Worm (Caenorhabditis elegans) whole organism, early embryonic: ENCODE data around the gene fbxb-35.
"Not testable (repeated sequence)": the region's sequence is repeated elsewhere in the genome, so short reads cannot be mapped to it uniquely, and the experiment has no call there.

Experiments used
- B0310.2 ChIP-seq: sonication (generic microtip); optimal IDR thresholded peaks from 2 replicates; lab custom pipeline; 2016; ENCODE audit warnings: mild to moderate bottlenecking, missing genetic modification characterization, missing compliant biosample characterization
- F13C5.2 ChIP-seq: sonication (generic microtip); optimal IDR thresholded peaks from 2 replicates; lab custom pipeline; 2017; ENCODE audit warnings: mild to moderate bottlenecking, missing genetic modification characterization, inconsistent platforms, missing compliant biosample characterization
- aly-1 ChIP-seq: sonication (generic microtip); optimal IDR thresholded peaks from 2 replicates; lab custom pipeline; 2016; ENCODE audit warnings: missing genetic modification characterization, missing compliant biosample characterization
- ama-1 ChIP-seq: fragments of 150-350 bp; optimal IDR thresholded peaks from 2 replicates; lab custom pipeline; 2014
- ceh-13 ChIP-seq: fragments of 200-800 bp; sonication (Bioruptor generic); optimal IDR thresholded peaks from 2 replicates; lab custom pipeline; 2018; ENCODE audit warnings: mild to moderate bottlenecking, missing genetic modification characterization, missing compliant biosample characterization
- ceh-36 ChIP-seq: sonication (generic microtip); optimal IDR thresholded peaks from 2 replicates; lab custom pipeline; 2016; ENCODE audit warnings: missing genetic modification characterization, inconsistent platforms, missing compliant biosample characterization
- ets-7 ChIP-seq: sonication (generic microtip); optimal IDR thresholded peaks from 2 replicates; lab custom pipeline; 2016; ENCODE audit warnings: missing genotype, missing genetic modification characterization, missing compliant biosample characterization
- flt-1 ChIP-seq: fragments of 200-800 bp; sonication (Bioruptor generic); IDR thresholded peaks from 2 replicates; pipeline ENCODE4 v1.3.6; 2022; ENCODE audit warnings: missing genetic modification characterization, missing compliant biosample characterization
- hmbx-1 ChIP-seq: sonication (generic microtip); optimal IDR thresholded peaks from 2 replicates; lab custom pipeline; 2016; ENCODE audit warnings: mild to moderate bottlenecking, missing genetic modification characterization, missing compliant biosample characterization
- hmg-4 ChIP-seq: fragments of 200-800 bp; sonication (Bioruptor generic); optimal IDR thresholded peaks from 2 replicates; lab custom pipeline; 2018; ENCODE audit warnings: mild to moderate bottlenecking, missing genetic modification characterization, missing compliant biosample characterization
- hnd-1 ChIP-seq: sonication (generic microtip); optimal IDR thresholded peaks from 2 replicates; lab custom pipeline; 2016; ENCODE audit warnings: missing genetic modification characterization, missing compliant biosample characterization
- pes-1 ChIP-seq: fragments of 200-800 bp; sonication (Bioruptor generic); IDR thresholded peaks from 2 replicates; pipeline ENCODE4 v1.3.6; 2022; ENCODE audit warnings: missing genetic modification reagents, missing genetic modification characterization, missing compliant biosample characterization
- scrt-1 ChIP-seq: fragments of 200-800 bp; sonication (Bioruptor generic); IDR thresholded peaks from 2 replicates; pipeline ENCODE4 v1.3.6; 2022; ENCODE audit warnings: missing genetic modification characterization, missing compliant biosample characterization
- sea-1 ChIP-seq: fragments of 200-800 bp; sonication (Bioruptor generic); conservative IDR thresholded peaks from 2 replicates; pipeline ENCODE4 v1.3.6; 2022; ENCODE audit warnings: missing genetic modification characterization, missing compliant biosample characterization
- tbx-11 ChIP-seq: fragments of 200-800 bp; sonication (Bioruptor generic); IDR thresholded peaks from 2 replicates; pipeline ENCODE4 v1.3.6; 2022; ENCODE audit warnings: missing genetic modification characterization, missing compliant biosample characterization
- tbx-37 ChIP-seq: fragments of 200-800 bp; sonication (Bioruptor generic); conservative IDR thresholded peaks from 2 replicates; pipeline ENCODE4 v1.3.6; 2022; ENCODE audit warnings: missing genetic modification reagents, missing genetic modification characterization, missing compliant biosample characterization
- tra-4 ChIP-seq: sonication (generic microtip); optimal IDR thresholded peaks from 2 replicates; lab custom pipeline; 2017; ENCODE audit warnings: missing genetic modification characterization, missing compliant biosample characterization

Gene fbxb-35

DNA sequence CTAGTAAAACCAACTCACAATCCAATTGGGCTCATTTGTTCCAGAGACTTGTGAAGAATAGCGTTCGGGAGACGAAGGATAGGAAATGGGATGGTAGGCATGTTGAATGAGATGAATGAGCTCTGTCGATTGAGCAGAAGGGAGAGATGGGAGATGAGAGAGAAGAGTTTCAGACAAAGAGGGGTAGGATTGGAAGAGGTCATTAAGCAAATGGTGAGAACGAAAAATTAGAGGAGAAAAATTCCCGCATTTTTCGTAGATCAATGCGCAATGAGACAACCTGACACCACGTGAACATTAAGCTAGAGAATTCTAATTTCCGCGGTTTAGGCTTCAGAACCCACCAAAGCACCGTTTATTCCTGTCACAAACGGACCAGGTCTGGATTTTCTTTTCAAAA lies 12.5 kb downstream of the fbxb-35 start, which contains the start of gene F07E5.13:
Gene F07E5.13, minus strand, starts transcription at position 101 of the 400 bp plus-strand sequence.
- no peak for TF ChIP-seq pes-1
- TF ChIP-seq scrt-1 (GFP tag; lab: Robert Waterston, UW) = no peak
- TF ChIP-seq tbx-37 (GFP tag; lab: Robert Waterston, UW) = no peak
- TF ChIP-seq sea-1 (GFP tag; lab: Robert Waterston, UW) = no peak

ce11 chrII:2064497-2064896 lies 13.0 kb downstream of the fbxb-35 start, which contains the start of gene fbxb-6:
Gene fbxb-6 (plus strand): TSS chrII:2064797.
- TF ChIP-seq ama-1 (no peak), ceh-36 (no peak), ceh-13 (GFP tag; lab: Kevin White, UChicago) (no peak)

DNA sequence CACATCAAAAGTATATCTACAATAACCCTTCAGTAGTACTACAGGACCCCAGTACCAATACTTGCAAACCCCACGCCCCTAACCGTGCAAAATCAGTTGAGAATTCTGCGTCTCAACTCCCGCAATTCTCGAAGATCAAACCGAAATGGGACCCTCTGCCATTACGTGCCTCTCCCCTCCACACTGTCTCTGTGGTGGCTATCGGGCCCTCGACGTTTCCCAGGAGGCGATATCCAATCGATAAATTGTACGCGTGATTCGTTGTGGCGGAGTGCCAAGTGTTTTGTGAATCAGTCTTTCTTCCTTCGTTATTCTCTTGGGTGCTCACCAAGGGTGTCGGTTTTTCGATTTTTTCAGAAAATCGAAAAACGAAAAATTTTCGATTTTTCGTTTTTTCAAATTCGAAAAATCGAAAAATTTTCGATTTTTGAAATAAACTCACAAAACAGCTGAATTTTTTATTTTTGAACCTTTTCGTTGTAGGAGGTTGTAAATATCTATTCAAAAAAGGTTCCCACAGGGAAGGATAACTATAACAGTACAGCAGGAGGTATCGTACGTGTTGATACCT lies 16.1 kb downstream of the fbxb-35 start, which contains the start of gene F07E5.12:
Gene F07E5.12, plus strand, starts transcription at position 521 of the 571 bp plus-strand sequence.
- not testable (repeated sequence) for TF ChIP-seq hmg-4 (GFP tag; lab: Kevin White, UChicago); B0310.2; sea-1 (GFP tag; lab: Robert Waterston, UW)

- no peak for TF ChIP-seq ama-1
- TF ChIP-seq ceh-13 (GFP tag; lab: Kevin White, UChicago) = no peak
- no peak for TF ChIP-seq B0310.2
- TF ChIP-seq hmbx-1 = no peak
- TF ChIP-seq aly-1 = no peak
- no peak for TF ChIP-seq ceh-36
- no peak for TF ChIP-seq tra-4 (tag; lab: Kevin White, UChicago)
- no peak for TF ChIP-seq tbx-37 (GFP tag; lab: Robert Waterston, UW)
- no peak for TF ChIP-seq hnd-1 (tag; lab: Kevin White, UChicago)
- no peak for TF ChIP-seq hmg-4 (GFP tag; lab: Kevin White, UChicago)
- no peak for TF ChIP-seq flt-1 (GFP tag; lab: Robert Waterston, UW)
- TF ChIP-seq scrt-1 (GFP tag; lab: Robert Waterston, UW) = no peak
- TF ChIP-seq pes-1 = no peak
- no peak for TF ChIP-seq sea-1 (GFP tag; lab: Robert Waterston, UW)
- no peak for TF ChIP-seq ets-7 (tag; lab: Kevin White, UChicago)
- no peak for TF ChIP-seq tbx-11
- no peak for TF ChIP-seq F13C5.2 (tag; lab: Kevin White, UChicago)
Measured at ce11 chrII:2071429-2071828, 20.0 kb downstream of the fbxb-35 start, which contains the start of gene F07E5.7. Gene F07E5.7 (minus strand): TSS chrII:2071529.

ce11 chrII:2075513-2075912 lies 24.0 kb downstream of the fbxb-35 start, which contains the start of gene F07E5.8:
Gene F07E5.8 (minus strand): TSS chrII:2075613.
- no peak for TF ChIP-seq B0310.2
- no peak for TF ChIP-seq ceh-36
- TF ChIP-seq hmbx-1 = no peak
- no peak for TF ChIP-seq tra-4 (tag; lab: Kevin White, UChicago)
- no peak for TF ChIP-seq ama-1
- no peak for TF ChIP-seq F13C5.2 (tag; lab: Kevin White, UChicago)
- no peak for TF ChIP-seq scrt-1 (GFP tag; lab: Robert Waterston, UW)
- TF ChIP-seq ets-7 (tag; lab: Kevin White, UChicago) = no peak
- no peak for TF ChIP-seq hmg-4 (GFP tag; lab: Kevin White, UChicago)
- TF ChIP-seq tbx-11 = no peak

DNA sequence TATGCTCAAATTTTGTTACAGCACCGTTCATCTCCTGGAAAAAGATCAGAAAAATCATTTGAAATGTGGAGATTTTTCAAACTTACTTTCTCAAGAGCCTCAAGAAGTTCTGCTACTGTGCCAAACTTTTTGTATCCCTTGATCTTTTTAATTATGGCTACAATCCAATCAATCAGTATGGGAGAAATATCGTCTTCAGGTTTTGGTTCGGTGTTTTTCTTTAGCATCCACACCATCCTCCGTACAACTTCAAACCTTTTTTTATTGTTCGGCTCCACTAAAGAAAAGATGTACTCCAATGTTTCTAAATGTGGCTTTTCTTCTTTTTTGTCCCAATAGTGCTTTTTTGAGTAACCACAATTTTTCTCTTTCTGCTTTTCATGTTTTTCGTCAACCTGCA lies 25.0 kb downstream of the fbxb-35 start:
- TF ChIP-seq ama-1 (no peak), ceh-13 (GFP tag; lab: Kevin White, UChicago) (no peak), tra-4 (tag; lab: Kevin White, UChicago) (no peak), hmbx-1 (no peak), scrt-1 (GFP tag; lab: Robert Waterston, UW) (no peak), F13C5.2 (tag; lab: Kevin White, UChicago) (no peak), tbx-11 (no peak), tbx-37 (GFP tag; lab: Robert Waterston, UW) (no peak), pes-1 (no peak), hnd-1 (tag; lab: Kevin White, UChicago) (no peak), ceh-36 (no peak), hmg-4 (GFP tag; lab: Kevin White, UChicago) (no peak), sea-1 (GFP tag; lab: Robert Waterston, UW) (no peak), flt-1 (GFP tag; lab: Robert Waterston, UW) (no peak), B0310.2 (no peak), aly-1 (no peak), ets-7 (tag; lab: Kevin White, UChicago) (no peak)

DNA sequence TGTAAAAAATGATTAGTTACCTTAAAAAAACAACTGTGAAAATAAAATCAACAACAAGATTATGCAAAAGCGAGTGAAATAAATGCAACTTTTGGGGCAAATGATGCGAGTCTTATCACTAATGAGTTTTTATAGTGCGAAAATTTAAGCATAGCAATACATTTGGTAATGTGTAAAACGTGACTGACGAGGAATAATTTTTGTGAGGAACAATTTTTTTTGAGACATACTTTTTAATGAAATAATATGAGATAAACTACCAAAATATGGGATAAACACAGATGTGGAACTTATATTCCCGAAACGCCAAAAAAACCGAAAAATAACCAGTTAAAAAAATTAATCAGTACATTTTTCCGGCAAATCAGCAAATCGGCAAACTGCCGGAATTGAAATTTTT lies 29.0 kb downstream of the fbxb-35 start, which contains the start of gene F07E5.9:
Gene F07E5.9, minus strand, starts transcription at position 101 of the 400 bp plus-strand sequence.
- no peak for TF ChIP-seq B0310.2
- no peak for TF ChIP-seq tra-4 (tag; lab: Kevin White, UChicago)
- no peak for TF ChIP-seq ceh-13 (GFP tag; lab: Kevin White, UChicago)
- TF ChIP-seq ets-7 (tag; lab: Kevin White, UChicago) = no peak
- TF ChIP-seq flt-1 (GFP tag; lab: Robert Waterston, UW) = no peak
- no peak for TF ChIP-seq hmg-4 (GFP tag; lab: Kevin White, UChicago)
- TF ChIP-seq sea-1 (GFP tag; lab: Robert Waterston, UW) = no peak
- TF ChIP-seq aly-1 = no peak
- no peak for TF ChIP-seq tbx-37 (GFP tag; lab: Robert Waterston, UW)
- TF ChIP-seq F13C5.2 (tag; lab: Kevin White, UChicago) = no peak
- TF ChIP-seq pes-1 = no peak
- no peak for TF ChIP-seq hnd-1 (tag; lab: Kevin White, UChicago)
- no peak for TF ChIP-seq scrt-1 (GFP tag; lab: Robert Waterston, UW)

- TF ChIP-seq aly-1 = no peak
- TF ChIP-seq ets-7 (tag; lab: Kevin White, UChicago) = no peak
- TF ChIP-seq tbx-11 = no peak
- TF ChIP-seq tra-4 (tag; lab: Kevin White, UChicago) = no peak
- no peak for TF ChIP-seq hmg-4 (GFP tag; lab: Kevin White, UChicago)
- no peak for TF ChIP-seq ama-1
- TF ChIP-seq flt-1 (GFP tag; lab: Robert Waterston, UW) = no peak
- TF ChIP-seq scrt-1 (GFP tag; lab: Robert Waterston, UW) = no peak
- TF ChIP-seq hmbx-1 = no peak
- TF ChIP-seq hnd-1 (tag; lab: Kevin White, UChicago) = no peak
- TF ChIP-seq tbx-37 (GFP tag; lab: Robert Waterston, UW) = no peak
- no peak for TF ChIP-seq B0310.2
- TF ChIP-seq ceh-36 = no peak
- TF ChIP-seq pes-1 = no peak
- TF ChIP-seq F13C5.2 (tag; lab: Kevin White, UChicago) = no peak
- no peak for TF ChIP-seq sea-1 (GFP tag; lab: Robert Waterston, UW)
- TF ChIP-seq ceh-13 (GFP tag; lab: Kevin White, UChicago) = no peak
Measured at ce11 chrII:2081257-2081656, 29.8 kb downstream of the fbxb-35 start, which contains the start of gene T16A1.4. Gene T16A1.4 (plus strand): TSS chrII:2081557.
